Worm (Caenorhabditis elegans): ENCODE results near the gene str-20.
A peak's percentile ranks its signal among the peaks of the same experiment; 100 is the strongest.

Gene str-20

ce11 chrV:738770-739169 is 17.5 kb upstream of the str-20 start, which contains the start of gene srj-24:
Gene srj-24, minus strand, starts transcription at chrV:738870.
- TF ChIP-seq tbx-8 (GFP tag; optimal IDR thresholded peaks at IDR 0.05) (no peak), flh-1 (GFP tag; optimal IDR thresholded peaks at IDR 0.05) (no peak), elt-1 (tag; optimal IDR thresholded peaks at IDR 0.05; ENCODE audit: borderline replicate concordance, insufficient read depth) (no peak), snpc-4 (tag; optimal IDR thresholded peaks at IDR 0.05) (no peak), hlh-1 (tag; optimal IDR thresholded peaks at IDR 0.05) (no peak)

- no peak for TF ChIP-seq bed-3 (GFP tag; optimal IDR thresholded peaks at IDR 0.05)
- TF ChIP-seq M03D4.4 (tag; optimal IDR thresholded peaks at IDR 0.05) = no peak
- TF ChIP-seq pha-4 (tag; optimal IDR thresholded peaks at IDR 0.05) = no peak
- TF ChIP-seq ceh-83 (GFP tag; optimal IDR thresholded peaks at IDR 0.05) = no peak
- no peak for TF ChIP-seq ztf-11 (tag; optimal IDR thresholded peaks at IDR 0.05)
These were observed 14.4 kb upstream of the str-20 start, which contains the start of gene C05E4.7 for ce11 chrV:741820-742219. Gene C05E4.7, plus strand, starts transcription at chrV:742120.

- TF ChIP-seq ham-2 (GFP tag; optimal IDR thresholded peaks at IDR 0.05) (no peak), zip-8 (tag; optimal IDR thresholded peaks at IDR 0.05) (no peak)
These were observed 12.9 kb upstream of the str-20 start, which contains the start of gene str-134 for ce11 chrV:743348-743747. Gene str-134, plus strand, starts transcription at chrV:743648.

ce11 chrV:748044-748443 is 8.2 kb upstream of the str-20 start, which contains the start of gene sri-4:
Gene sri-4, plus strand, starts transcription at chrV:748344.
- TF ChIP-seq lsy-2 (tag; optimal IDR thresholded peaks at IDR 0.05) = no peak
- TF ChIP-seq sptf-1 (tag; optimal IDR thresholded peaks at IDR 0.05) = no peak

- peak; percentile 71 for TF ChIP-seq hlh-1 (tag; optimal IDR thresholded peaks at IDR 0.05)
- no peak for TF ChIP-seq drap-1 (GFP tag; optimal IDR thresholded peaks at IDR 0.05)
- no peak for TF ChIP-seq blmp-1 (tag; optimal IDR thresholded peaks at IDR 0.05)
- no peak for TF ChIP-seq bed-3 (GFP tag; optimal IDR thresholded peaks at IDR 0.05)
- no peak for TF ChIP-seq nhr-237 (tag; optimal IDR thresholded peaks at IDR 0.05)
- no peak for TF ChIP-seq unc-62 (GFP tag; optimal IDR thresholded peaks at IDR 0.05)
- no peak for TF ChIP-seq sem-2 (GFP tag; optimal IDR thresholded peaks at IDR 0.05)
- no peak for TF ChIP-seq unc-120 (tag; optimal IDR thresholded peaks at IDR 0.05; ENCODE audit: poor library complexity, severe bottlenecking)
These were observed 3.5 kb upstream of the str-20 start, which contains the start of the genes str-262 and srp-1 for ce11 chrV:752679-753333. Gene str-262, minus strand, starts transcription at chrV:752779. Gene srp-1, plus strand, starts transcription at chrV:753283.

ce11 chrV:761235-761634 is 5.0 kb downstream of the str-20 start, which contains the start of gene C05E4.15:
Gene C05E4.15, minus strand, starts transcription at chrV:761335.
- TF ChIP-seq ceh-39 (tag; optimal IDR thresholded peaks at IDR 0.05) (no peak), zip-8 (tag; optimal IDR thresholded peaks at IDR 0.05) (no peak), sem-2 (GFP tag; optimal IDR thresholded peaks at IDR 0.05) (no peak), unc-62 (GFP tag; optimal IDR thresholded peaks at IDR 0.05) (no peak), flh-1 (GFP tag; optimal IDR thresholded peaks at IDR 0.05) (no peak), sptf-1 (tag; optimal IDR thresholded peaks at IDR 0.05) (no peak), lsy-2 (tag; optimal IDR thresholded peaks at IDR 0.05) (no peak), ceh-83 (GFP tag; optimal IDR thresholded peaks at IDR 0.05) (no peak), ces-1 (GFP tag; optimal IDR thresholded peaks at IDR 0.05) (no peak), elt-3 (tag; optimal IDR thresholded peaks at IDR 0.05) (no peak)

- TF ChIP-seq elt-1 (tag; optimal IDR thresholded peaks at IDR 0.05; ENCODE audit: borderline replicate concordance, insufficient read depth) (no peak), lsy-2 (tag; optimal IDR thresholded peaks at IDR 0.05) (no peak), flh-1 (GFP tag; optimal IDR thresholded peaks at IDR 0.05) (no peak), blmp-1 (tag; optimal IDR thresholded peaks at IDR 0.05) (no peak), M03D4.4 (tag; optimal IDR thresholded peaks at IDR 0.05) (no peak), sem-2 (GFP tag; optimal IDR thresholded peaks at IDR 0.05) (no peak), drap-1 (GFP tag; optimal IDR thresholded peaks at IDR 0.05) (no peak), ztf-11 (tag; optimal IDR thresholded peaks at IDR 0.05) (no peak), unc-120 (tag; optimal IDR thresholded peaks at IDR 0.05; ENCODE audit: poor library complexity, severe bottlenecking) (no peak), zip-8 (tag; optimal IDR thresholded peaks at IDR 0.05) (no peak), nhr-76 (tag; optimal IDR thresholded peaks at IDR 0.05) (no peak), hlh-1 (tag; optimal IDR thresholded peaks at IDR 0.05) (no peak), mab-5 (tag; optimal IDR thresholded peaks at IDR 0.05) (no peak), unc-62 (GFP tag; optimal IDR thresholded peaks at IDR 0.05) (no peak), cnd-1 (tag; optimal IDR thresholded peaks at IDR 0.05) (no peak), mls-2 (tag; optimal IDR thresholded peaks at IDR 0.05) (no peak), bed-3 (GFP tag; optimal IDR thresholded peaks at IDR 0.05) (no peak), lin-13 (tag; optimal IDR thresholded peaks at IDR 0.05) (no peak)
These were observed 5.6 kb downstream of the str-20 start, which contains the start of gene C05E4.12 for ce11 chrV:761882-762281. Gene C05E4.12, minus strand, starts transcription at chrV:761982.
